Worm (Caenorhabditis elegans) whole organism, L1 larva: Measurements from ENCODE around the gene F46G10.4.

Experiments used
- C04F5.9 ChIP-seq: sonication (generic microtip); optimal IDR thresholded peaks from 2 replicates; lab custom pipeline; 2016; ENCODE audit warnings: missing genetic modification characterization, missing compliant biosample characterization
- C16A3.4 ChIP-seq: fragments of 150-350 bp; optimal IDR thresholded peaks from 2 replicates; lab custom pipeline; 2014; ENCODE audit warnings: missing biosample characterization, missing genetic modification characterization
- C34B4.2 ChIP-seq: sonication (generic microtip); optimal IDR thresholded peaks from 2 replicates; lab custom pipeline; 2017; ENCODE audit warnings: mild to moderate bottlenecking, missing genetic modification characterization, missing compliant biosample characterization
- F16B12.6 ChIP-seq: fragments of 150-350 bp; optimal IDR thresholded peaks from 2 replicates; lab custom pipeline; 2014; ENCODE audit warnings: missing biosample characterization, missing genetic modification characterization
- ama-1 ChIP-seq: fragments of 150-350 bp; optimal IDR thresholded peaks from 2 replicates; lab custom pipeline; 2014
- blmp-1 ChIP-seq: fragments of 150-350 bp; optimal IDR thresholded peaks from 2 replicates; lab custom pipeline; 2014; ENCODE audit warnings: missing biosample characterization, missing genetic modification characterization
- ceh-82 ChIP-seq, 3 experiments: fragments of 150-350 bp in 1 of 3; sonication (generic microtip) in 2 of 3; optimal IDR thresholded peaks; 2 replicates each; lab custom pipeline; 2014 to 2017; ENCODE audit warnings: missing biosample characterization in 3 of 3, missing genetic modification characterization in 3 of 3
- ceh-88 ChIP-seq: fragments of 200-800 bp; sonication (Bioruptor generic); IDR thresholded peaks from 2 replicates; pipeline ENCODE4 v1.3.6; 2022; ENCODE audit warnings: missing genetic modification characterization, missing compliant biosample characterization
- dpl-1 ChIP-seq, 3 experiments: fragments of 150-350 bp in 2 of 3; sonication (generic microtip) in 1 of 3; optimal IDR thresholded peaks; 2 replicates each; lab custom pipeline; 2014 to 2017; ENCODE audit warnings: missing biosample characterization in 3 of 3, missing genetic modification characterization in 3 of 3, missing genetic modification reagents in 3 of 3
- efl-1 ChIP-seq, 4 experiments: fragments of 150-350 bp; optimal IDR thresholded peaks in 3 of 4; peaks in 1 of 4; 1 replicate in 1 of 4; 2 replicates in 3 of 4; lab custom pipeline; 2014; ENCODE audit warnings: missing biosample characterization in 2 of 4, missing genetic modification characterization in 2 of 4, missing genetic modification reagents in 2 of 4
- efl-3 ChIP-seq: fragments of 200-800 bp; sonication (Bioruptor generic); optimal IDR thresholded peaks from 2 replicates; lab custom pipeline; 2018; ENCODE audit warnings: mild to moderate bottlenecking, missing genetic modification characterization, missing compliant biosample characterization
- elt-2 ChIP-seq: sonication (generic microtip); optimal IDR thresholded peaks from 2 replicates; lab custom pipeline; 2016; ENCODE audit warnings: missing genetic modification characterization, mild to moderate bottlenecking, inconsistent platforms, missing compliant biosample characterization, missing genetic modification reagents
- elt-3 ChIP-seq, 6 experiments: fragments of 150-350 bp in 1 of 6; sonication (generic microtip); optimal IDR thresholded peaks; 2 replicates each; lab custom pipeline; 2017 to 2018; ENCODE audit warnings: missing biosample characterization in 6 of 6, missing genetic modification characterization in 6 of 6, inconsistent platforms in 1 of 6
- ets-5 ChIP-seq: fragments of 200-800 bp; sonication (Bioruptor generic); IDR thresholded peaks from 2 replicates; pipeline ENCODE4 v1.3.6; 2022; ENCODE audit warnings: missing genetic modification characterization, missing compliant biosample characterization
- fkh-10 ChIP-seq: sonication (generic microtip); optimal IDR thresholded peaks from 2 replicates; lab custom pipeline; 2017; ENCODE audit warnings: missing biosample characterization, missing genetic modification reagents, missing genetic modification characterization
- isw-1 ChIP-seq: fragments of 200-800 bp; sonication (Bioruptor generic); IDR thresholded peaks from 2 replicates; pipeline ENCODE4 v1.3.6; 2022; ENCODE audit warnings: missing genetic modification characterization, missing compliant biosample characterization
- lin-14 ChIP-seq: fragments of 200-800 bp; sonication (Bioruptor generic); optimal IDR thresholded peaks from 2 replicates; lab custom pipeline; 2018; ENCODE audit warnings: mild to moderate bottlenecking, missing genetic modification characterization, moderate library complexity, missing compliant biosample characterization
- lin-35 ChIP-seq, 2 experiments: fragments of 150-350 bp; optimal IDR thresholded peaks; 2 replicates each; lab custom pipeline; 2014; ENCODE audit warnings: missing biosample characterization in 2 of 2, missing genetic modification characterization in 2 of 2, missing genetic modification reagents in 2 of 2
- lin-39 ChIP-seq: fragments of 150-350 bp; optimal IDR thresholded peaks from 2 replicates; lab custom pipeline; 2014; ENCODE audit warnings: missing biosample characterization, missing genetic modification reagents, missing genetic modification characterization
- lir-3 ChIP-seq: sonication (generic microtip); optimal IDR thresholded peaks from 2 replicates; lab custom pipeline; 2016; ENCODE audit warnings: mild to moderate bottlenecking, missing genetic modification characterization, moderate library complexity, missing compliant biosample characterization; ENCODE audit not compliant: poor library complexity
- mab-9 ChIP-seq: fragments of 200-800 bp; sonication (Bioruptor generic); IDR thresholded peaks from 2 replicates; pipeline ENCODE4 v1.3.6; 2022; ENCODE audit warnings: missing genetic modification reagents, missing genetic modification characterization, missing compliant biosample characterization
- mdl-1 ChIP-seq, 2 experiments: fragments of 150-350 bp; optimal IDR thresholded peaks; 2 replicates each; lab custom pipeline; 2014 to 2017; ENCODE audit warnings: missing biosample characterization in 2 of 2, missing genetic modification characterization in 2 of 2, inconsistent platforms in 1 of 2
- mef-2 ChIP-seq: fragments of 150-350 bp; optimal IDR thresholded peaks from 2 replicates; lab custom pipeline; 2014; ENCODE audit warnings: missing biosample characterization, missing genetic modification characterization
- mep-1 ChIP-seq: fragments of 150-350 bp; optimal IDR thresholded peaks from 2 replicates; lab custom pipeline; 2014; ENCODE audit warnings: missing biosample characterization, missing genetic modification characterization
- nhr-11 ChIP-seq: fragments of 150-350 bp; optimal IDR thresholded peaks from 2 replicates; lab custom pipeline; 2014; ENCODE audit warnings: missing biosample characterization, missing genetic modification characterization
- nhr-12 ChIP-seq: sonication (generic microtip); optimal IDR thresholded peaks from 2 replicates; lab custom pipeline; 2017; ENCODE audit warnings: missing biosample characterization, missing genetic modification characterization
- nhr-20 ChIP-seq: sonication (generic microtip); optimal IDR thresholded peaks from 2 replicates; lab custom pipeline; 2016; ENCODE audit warnings: mild to moderate bottlenecking, missing genetic modification characterization, missing compliant biosample characterization
- nhr-237 ChIP-seq: fragments of 150-350 bp; optimal IDR thresholded peaks from 2 replicates; lab custom pipeline; 2014; ENCODE audit warnings: missing biosample characterization, missing genetic modification characterization
- nhr-28 ChIP-seq: fragments of 150-350 bp; optimal IDR thresholded peaks from 2 replicates; lab custom pipeline; 2014; ENCODE audit warnings: missing biosample characterization, missing genetic modification characterization
- nhr-77 ChIP-seq: fragments of 150-350 bp; optimal IDR thresholded peaks from 2 replicates; lab custom pipeline; 2014; ENCODE audit warnings: missing biosample characterization, missing genetic modification characterization
- nhr-84 ChIP-seq: sonication (generic microtip); optimal IDR thresholded peaks from 2 replicates; lab custom pipeline; 2017; ENCODE audit warnings: missing biosample characterization, missing genetic modification characterization
- pag-3 ChIP-seq: sonication (generic microtip); optimal IDR thresholded peaks from 2 replicates; lab custom pipeline; 2017; ENCODE audit warnings: missing genetic modification characterization, mild to moderate bottlenecking, missing compliant biosample characterization, antibody characterized with exemption, borderline replicate concordance; ENCODE audit not compliant: insufficient read depth
- pqm-1 ChIP-seq: sonication (generic microtip); optimal IDR thresholded peaks from 3 replicates; lab custom pipeline; 2017; ENCODE audit warnings: missing biosample characterization, missing genetic modification characterization
- snpc-4 ChIP-seq: fragments of 150-350 bp; optimal IDR thresholded peaks from 2 replicates; lab custom pipeline; 2014; ENCODE audit warnings: missing biosample characterization, missing genetic modification characterization
- snu-23 ChIP-seq: sonication (generic microtip); optimal IDR thresholded peaks from 2 replicates; lab custom pipeline; 2016; ENCODE audit warnings: missing genetic modification characterization, missing compliant biosample characterization
- sptf-1 ChIP-seq: fragments of 150-350 bp; optimal IDR thresholded peaks from 2 replicates; lab custom pipeline; 2014; ENCODE audit warnings: missing biosample characterization, missing genetic modification characterization
- unc-130 ChIP-seq: fragments of 150-350 bp; optimal IDR thresholded peaks from 2 replicates; lab custom pipeline; 2017; ENCODE audit warnings: missing biosample characterization, missing genetic modification characterization, inconsistent platforms
- unc-30 ChIP-seq: sonication (generic microtip); optimal IDR thresholded peaks from 2 replicates; lab custom pipeline; 2017; ENCODE audit warnings: missing biosample characterization, missing genetic modification characterization
- unc-62 ChIP-seq: fragments of 150-350 bp; optimal IDR thresholded peaks from 2 replicates; lab custom pipeline; 2014; ENCODE audit warnings: missing biosample characterization, missing genetic modification reagents, missing genetic modification characterization
- ztf-11 ChIP-seq, 2 experiments: sonication (generic microtip); optimal IDR thresholded peaks; 2 replicates each; lab custom pipeline; 2016 to 2017; ENCODE audit warnings: missing genetic modification characterization in 2 of 2, missing biosample characterization in 1 of 2, missing compliant biosample characterization in 1 of 2

F46G10.4 gene

ce11 chrX:13368283-13368682 is 34.4 kb downstream of the F46G10.4 start:
- TF ChIP-seq ceh-82 (tag; optimal IDR thresholded peaks at IDR 0.05; lab: Kevin White, UChicago) (no peak), lin-14 (GFP tag; lab: Kevin White, UChicago) (peak; percentile 7), C34B4.2 (no peak), ztf-11 (tag; optimal IDR thresholded peaks at IDR 0.05; lab: Kevin White, UChicago) (no peak), mep-1 (no peak), mdl-1 (tag; optimal IDR thresholded peaks at IDR 0.05; lab: Kevin White, UChicago) (peak in 1 of 2 experiments; percentile 6), mef-2 (tag; lab: Kevin White, UChicago) (no peak), elt-3 (tag; optimal IDR thresholded peaks at IDR 0.05; lab: Kevin White, UChicago) (peak in 1 of 6 experiments; percentile 26), nhr-77 (tag; lab: Kevin White, UChicago) (no peak), sptf-1 (no peak), F16B12.6 (tag; lab: Kevin White, UChicago) (no peak), ama-1 (lab: Kevin White, UChicago) (no peak), lin-39 (no peak), nhr-28 (tag; lab: Kevin White, UChicago) (no peak), ets-5 (GFP tag; lab: Robert Waterston, UW) (no peak), unc-30 (tag; lab: Kevin White, UChicago) (no peak), lin-35 (GFP tag; optimal IDR thresholded peaks at IDR 0.05; lab: Kevin White, UChicago) (peak in 1 of 2 experiments; percentile 14), C04F5.9 (tag; lab: Kevin White, UChicago) (no peak), blmp-1 (tag; lab: Kevin White, UChicago) (peak; percentile 53), isw-1 (GFP tag; lab: Robert Waterston, UW) (no peak), dpl-1 (GFP tag; optimal IDR thresholded peaks at IDR 0.05; lab: Kevin White, UChicago) (no peak), ceh-88 (GFP tag; lab: Robert Waterston, UW) (no peak), pqm-1 (tag; lab: Kevin White, UChicago) (no peak), snu-23 (GFP tag; lab: Kevin White, UChicago) (no peak), snpc-4 (tag; lab: Kevin White, UChicago) (no peak), lir-3 (tag; lab: Kevin White, UChicago) (no peak), nhr-20 (tag; lab: Kevin White, UChicago) (peak; percentile 5), nhr-237 (no peak), fkh-10 (GFP tag; lab: Kevin White, UChicago) (no peak), elt-2 (peak; percentile 57)
- TF ChIP-seq, all 84 proteins: peak for 7

ce11 chrX:13376185-13376584 is 42.3 kb downstream of the F46G10.4 start:
- no peak for TF ChIP-seq nhr-12 (tag; lab: Kevin White, UChicago)
- no peak for TF ChIP-seq efl-1 (optimal IDR thresholded peaks at IDR 0.05; lab: Kevin White, UChicago)
- peak in 1 of 2 experiments; percentile 62 for TF ChIP-seq efl-1 (GFP tag; optimal IDR thresholded peaks at IDR 0.05 in 1 of 2; lab: Kevin White, UChicago)
- no peak for TF ChIP-seq unc-62

ce11 chrX:13376851-13377250 is 43.0 kb downstream of the F46G10.4 start, which contains the start of the genes C49F8.14 and gem-1:
C49F8.14 (minus strand) TSS chrX:13376949.
gem-1 (minus strand) TSS chrX:13376992.
- TF ChIP-seq sptf-1 (no peak), nhr-84 (tag; lab: Kevin White, UChicago) (no peak), pag-3 (tag; lab: Kevin White, UChicago) (no peak), efl-1 (optimal IDR thresholded peaks at IDR 0.05; lab: Kevin White, UChicago) (no peak), efl-1 (GFP tag; optimal IDR thresholded peaks at IDR 0.05 in 1 of 2; lab: Kevin White, UChicago) (no peak), C16A3.4 (tag; lab: Kevin White, UChicago) (no peak)

- TF ChIP-seq snpc-4 (tag; lab: Kevin White, UChicago) (no peak), mab-9 (no peak), efl-3 (GFP tag; lab: Kevin White, UChicago) (no peak), unc-130 (no peak), nhr-11 (tag; lab: Kevin White, UChicago) (peak; percentile 72)
Measured at ce11 chrX:13379072-13379471, 45.2 kb downstream of the F46G10.4 start.
